Fruit fly (Drosophila melanogaster) whole organism, embryonic: ENCODE data around the gene MFS9.

Experiments
- CG1233 ChIP-seq: fragments of 200-800 bp; sonication (Bioruptor generic); optimal IDR thresholded peaks from 4 replicates; lab custom pipeline; 2018; ENCODE audit warnings: missing biosample characterization, mild to moderate bottlenecking, missing genetic modification characterization
- CG12659 ChIP-seq: fragments of 200-800 bp; sonication (Bioruptor generic); optimal IDR thresholded peaks from 3 replicates; lab custom pipeline; 2017; ENCODE audit warnings: mild to moderate bottlenecking, missing biosample characterization, missing genetic modification reagents, missing genetic modification characterization
- CG12769 ChIP-seq: fragments of 200-800 bp; sonication (Bioruptor generic); optimal IDR thresholded peaks from 2 replicates; lab custom pipeline; 2019; ENCODE audit warnings: missing biosample characterization, mild to moderate bottlenecking, missing genetic modification characterization, moderate library complexity
- CG13894 ChIP-seq: fragments of 200-800 bp; sonication (Bioruptor generic); optimal IDR thresholded peaks from 3 replicates; lab custom pipeline; 2018; ENCODE audit warnings: missing biosample characterization, mild to moderate bottlenecking, missing genetic modification characterization, moderate library complexity
- CG1529 ChIP-seq: fragments of 200-800 bp; sonication (Bioruptor generic); optimal IDR thresholded peaks from 3 replicates; lab custom pipeline; 2018; ENCODE audit warnings: missing biosample characterization, missing genetic modification characterization
- CG16815 ChIP-seq: fragments of 200-800 bp; sonication (Bioruptor generic); optimal IDR thresholded peaks from 3 replicates; lab custom pipeline; 2017; ENCODE audit warnings: missing biosample characterization, mild to moderate bottlenecking, missing genetic modification characterization
- CG17361 ChIP-seq: fragments of 200-800 bp; sonication (Bioruptor generic); IDR thresholded peaks from 3 replicates; pipeline ENCODE4 v1.3.6; 2022; ENCODE audit warnings: missing biosample characterization, missing genetic modification characterization
- CG17912 ChIP-seq: fragments of 200-800 bp; sonication (Bioruptor generic); optimal IDR thresholded peaks from 2 replicates; lab custom pipeline; 2018; ENCODE audit warnings: missing biosample characterization, mild to moderate bottlenecking, missing genetic modification characterization
- CG1832 ChIP-seq: fragments of 200-800 bp; sonication (Bioruptor generic); optimal IDR thresholded peaks from 2 replicates; lab custom pipeline; 2017; ENCODE audit warnings: missing biosample characterization, mild to moderate bottlenecking, missing genetic modification characterization, inconsistent platforms
- CG2116 ChIP-seq: fragments of 200-800 bp; sonication (Bioruptor generic); optimal IDR thresholded peaks from 3 replicates; lab custom pipeline; 2018; ENCODE audit warnings: missing biosample characterization, mild to moderate bottlenecking, missing genetic modification characterization
- CG2199 ChIP-seq: fragments of 200-800 bp; sonication (Bioruptor generic); IDR thresholded peaks from 3 replicates; pipeline ENCODE4 v1.3.6; 2022; ENCODE audit warnings: missing biosample characterization, missing genetic modification characterization
- CG30403 ChIP-seq: fragments of 200-800 bp; sonication (Bioruptor generic); optimal IDR thresholded peaks from 3 replicates; lab custom pipeline; 2016; ENCODE audit warnings: missing biosample characterization, missing genetic modification characterization
- CG31365 ChIP-seq: fragments of 200-800 bp; sonication (Bioruptor generic); optimal IDR thresholded peaks from 2 replicates; lab custom pipeline; 2018; ENCODE audit warnings: missing biosample characterization, mild to moderate bottlenecking, missing genetic modification characterization
- CG34376 ChIP-seq: fragments of 200-800 bp; sonication (Bioruptor generic); optimal IDR thresholded peaks from 2 replicates; lab custom pipeline; 2018; ENCODE audit warnings: missing biosample characterization, mild to moderate bottlenecking, missing genetic modification characterization
- CG3995 ChIP-seq: fragments of 200-800 bp; sonication (Bioruptor generic); optimal IDR thresholded peaks from 3 replicates; lab custom pipeline; 2016; ENCODE audit warnings: missing biosample characterization, missing genetic modification characterization
- CG4360 ChIP-seq: fragments of 200-800 bp; sonication (Bioruptor generic); IDR thresholded peaks from 2 replicates; pipeline ENCODE4 v1.3.6; 2022; ENCODE audit warnings: missing biosample characterization, missing genetic modification characterization
- CG5180 ChIP-seq: fragments of 200-800 bp; sonication (Bioruptor generic); optimal IDR thresholded peaks from 3 replicates; lab custom pipeline; 2017; ENCODE audit warnings: missing biosample characterization, missing genetic modification characterization, mild to moderate bottlenecking, moderate library complexity, missing genetic modification reagents
- CG7372 ChIP-seq: fragments of 200-800 bp; sonication (Bioruptor generic); IDR thresholded peaks from 2 replicates; pipeline ENCODE4 v1.3.6; 2022; ENCODE audit warnings: missing biosample characterization, missing genetic modification characterization
- CG7745 ChIP-seq: fragments of 200-800 bp; sonication (Bioruptor generic); optimal IDR thresholded peaks from 2 replicates; lab custom pipeline; 2018; ENCODE audit warnings: missing biosample characterization, mild to moderate bottlenecking, missing genetic modification characterization, moderate library complexity
- CG7928 ChIP-seq: fragments of 200-800 bp; sonication (Bioruptor generic); optimal IDR thresholded peaks from 2 replicates; lab custom pipeline; 2017; ENCODE audit warnings: missing biosample characterization, mild to moderate bottlenecking, missing genetic modification characterization
- CG8089 ChIP-seq: fragments of 200-800 bp; sonication (Bioruptor generic); optimal IDR thresholded peaks from 3 replicates; lab custom pipeline; 2016; ENCODE audit warnings: missing biosample characterization, missing genetic modification characterization
- CG8290 ChIP-seq, 3 experiments: fragments of 200-800 bp; sonication (Bioruptor generic); optimal IDR thresholded peaks; 2 replicates each; lab custom pipeline; 2016 to 2019; ENCODE audit warnings: missing biosample characterization in 3 of 3, missing genetic modification characterization in 3 of 3, mild to moderate bottlenecking in 2 of 3, moderate library complexity in 1 of 3
- CG9932 ChIP-seq: fragments of 200-800 bp; sonication (Bioruptor generic); IDR thresholded peaks from 2 replicates; pipeline ENCODE4 v1.3.6; 2022; ENCODE audit warnings: missing biosample characterization, missing genetic modification characterization
- E2f1 ChIP-seq: fragments of 200-800 bp; sonication (Bioruptor generic); IDR thresholded peaks from 2 replicates; pipeline ENCODE4 v1.3.6; 2022; ENCODE audit warnings: missing biosample characterization, missing genetic modification characterization
- E2f2 ChIP-seq: fragments of 200-800 bp; sonication (Bioruptor generic); IDR thresholded peaks from 2 replicates; pipeline ENCODE4 v1.3.6; 2022; ENCODE audit warnings: missing biosample characterization, missing genetic modification characterization
- HLH3B ChIP-seq: fragments of 200-800 bp; sonication (Bioruptor generic); IDR thresholded peaks from 2 replicates; pipeline ENCODE4 v1.3.6; 2022; ENCODE audit warnings: missing biosample characterization, missing genetic modification characterization
- MBD-R2 ChIP-seq: fragments of 200-800 bp; sonication (Bioruptor generic); IDR thresholded peaks from 2 replicates; pipeline ENCODE4 v1.3.6; 2022; ENCODE audit warnings: missing biosample characterization, missing genetic modification characterization
- Sox100B ChIP-seq: fragments of 200-800 bp; sonication (Bioruptor generic); optimal IDR thresholded peaks from 3 replicates; lab custom pipeline; 2018; ENCODE audit warnings: missing biosample characterization, mild to moderate bottlenecking, missing genetic modification characterization
- amos ChIP-seq: fragments of 200-800 bp; sonication (Bioruptor generic); IDR thresholded peaks from 2 replicates; pipeline ENCODE4 v1.3.6; 2022; ENCODE audit warnings: missing biosample characterization, missing genetic modification characterization; ENCODE audit not compliant: partially characterized antibody
- aop ChIP-seq: fragments of 200-800 bp; sonication (Bioruptor generic); IDR thresholded peaks from 2 replicates; pipeline ENCODE4 v1.3.6; 2022; ENCODE audit warnings: missing biosample characterization, missing genetic modification characterization
- ap ChIP-seq: fragments of 200-800 bp; sonication (Bioruptor generic); IDR thresholded peaks from 2 replicates; pipeline ENCODE4 v1.3.6; 2022; ENCODE audit warnings: missing biosample characterization, missing genetic modification characterization
- bsh ChIP-seq, 2 experiments: fragments of 200-800 bp; sonication (Bioruptor generic); optimal IDR thresholded peaks; 2 replicates each; lab custom pipeline; 2017 to 2018; ENCODE audit warnings: mild to moderate bottlenecking in 2 of 2, missing biosample characterization in 2 of 2, missing genetic modification characterization in 2 of 2, moderate library complexity in 1 of 2
- cg ChIP-seq: fragments of 200-800 bp; sonication (Bioruptor generic); optimal IDR thresholded peaks from 3 replicates; lab custom pipeline; 2019; ENCODE audit warnings: missing biosample characterization, mild to moderate bottlenecking, missing genetic modification characterization, moderate library complexity
- crol ChIP-seq: fragments of 200-800 bp; sonication (Bioruptor generic); IDR thresholded peaks from 2 replicates; pipeline ENCODE4 v1.3.6; 2022; ENCODE audit warnings: missing biosample characterization, missing genetic modification characterization
- dimm ChIP-seq: fragments of 200-800 bp; sonication (Bioruptor generic); IDR thresholded peaks from 2 replicates; pipeline ENCODE4 v1.3.6; 2022; ENCODE audit warnings: missing biosample characterization, missing genetic modification characterization
- dpn ChIP-seq, 2 experiments: fragments of 200-800 bp; sonication (Bioruptor generic); optimal IDR thresholded peaks; 3 replicates each; lab custom pipeline; 2016; ENCODE audit warnings: missing biosample characterization in 2 of 2, missing genetic modification characterization in 2 of 2
- ewg ChIP-seq: fragments of 200-800 bp; sonication (Bioruptor generic); optimal IDR thresholded peaks from 3 replicates; lab custom pipeline; 2017; ENCODE audit warnings: mild to moderate bottlenecking, missing biosample characterization, missing genetic modification reagents, missing genetic modification characterization
- fd96Cb ChIP-seq: fragments of 200-800 bp; sonication (Bioruptor generic); optimal IDR thresholded peaks from 2 replicates; lab custom pipeline; 2018; ENCODE audit warnings: missing biosample characterization, mild to moderate bottlenecking, missing genetic modification characterization, moderate library complexity
- hb ChIP-seq: fragments of 200-800 bp; sonication (Bioruptor generic); IDR thresholded peaks from 3 replicates; pipeline ENCODE4 v1.3.6; 2022; ENCODE audit warnings: missing biosample characterization, missing genetic modification characterization; ENCODE audit not compliant: partially characterized antibody
- her ChIP-seq: fragments of 200-800 bp; sonication (Bioruptor generic); optimal IDR thresholded peaks from 2 replicates; lab custom pipeline; 2016; ENCODE audit warnings: missing biosample characterization, missing genetic modification characterization
- klu ChIP-seq: fragments of 200-800 bp; sonication (Bioruptor generic); IDR thresholded peaks from 2 replicates; pipeline ENCODE4 v1.3.6; 2022; ENCODE audit warnings: missing biosample characterization, missing genetic modification characterization
- lilli ChIP-seq: fragments of 200-800 bp; sonication (Bioruptor generic); optimal IDR thresholded peaks from 3 replicates; lab custom pipeline; 2016; ENCODE audit warnings: missing biosample characterization, missing genetic modification characterization
- nom ChIP-seq: fragments of 200-800 bp; sonication (Bioruptor generic); optimal IDR thresholded peaks from 2 replicates; lab custom pipeline; 2017; ENCODE audit warnings: missing biosample characterization, missing genetic modification characterization, mild to moderate bottlenecking, moderate library complexity, missing genetic modification reagents
- pb ChIP-seq: fragments of 200-800 bp; sonication (Bioruptor generic); optimal IDR thresholded peaks from 3 replicates; lab custom pipeline; 2016; ENCODE audit warnings: missing biosample characterization, missing genetic modification characterization
- pnt ChIP-seq: fragments of 200-800 bp; sonication (Bioruptor generic); optimal IDR thresholded peaks from 3 replicates; lab custom pipeline; 2016; ENCODE audit warnings: missing biosample characterization, missing genetic modification characterization
- stc ChIP-seq: fragments of 200-800 bp; sonication (Bioruptor generic); IDR thresholded peaks from 2 replicates; pipeline ENCODE4 v1.3.6; 2022; ENCODE audit warnings: missing biosample characterization, missing genetic modification characterization
- tap ChIP-seq: fragments of 200-800 bp; optimal IDR thresholded peaks from 3 replicates; lab custom pipeline; 2019; ENCODE audit warnings: missing biosample characterization, mild to moderate bottlenecking, missing genetic modification characterization, moderate library complexity
- tx ChIP-seq: fragments of 200-800 bp; sonication (Bioruptor generic); optimal IDR thresholded peaks from 2 replicates; lab custom pipeline; 2016; ENCODE audit warnings: missing biosample characterization, missing genetic modification characterization
- vvl ChIP-seq: fragments of 200-800 bp; sonication (Bioruptor generic); IDR thresholded peaks from 2 replicates; pipeline ENCODE4 v1.3.6; 2022; ENCODE audit warnings: missing biosample characterization, missing genetic modification characterization

The MFS9 gene

DNA sequence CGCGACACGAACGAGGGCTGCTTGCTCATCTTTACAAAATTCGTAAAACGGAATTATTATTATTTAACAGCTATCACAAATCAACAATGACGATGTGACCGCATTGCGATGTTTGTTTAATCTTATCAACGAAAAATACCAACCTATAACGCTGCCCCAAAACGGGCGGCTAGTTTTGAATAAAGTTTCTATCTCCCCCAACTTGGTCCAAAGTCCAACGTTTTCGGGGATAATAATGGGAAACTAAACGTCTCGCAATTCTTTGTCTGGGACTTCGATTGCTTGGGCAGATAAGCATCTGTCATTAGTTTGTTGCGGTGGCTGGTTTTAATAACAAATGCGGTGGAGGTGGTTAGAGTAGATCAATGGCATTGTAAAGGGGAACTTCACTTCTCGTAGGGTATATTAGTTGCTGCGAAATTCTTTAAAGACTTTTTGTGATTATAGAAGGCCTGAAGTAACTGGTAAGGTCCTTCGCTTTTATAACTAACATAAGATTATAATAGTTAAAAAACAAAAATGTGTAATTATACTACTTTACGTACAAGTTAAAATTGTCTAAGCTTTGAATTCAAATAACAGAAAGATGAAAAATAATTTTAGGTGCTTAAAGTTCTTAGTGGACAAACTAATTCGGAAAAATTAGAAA is 47.9 kb upstream of the MFS9 start, which contains the start of gene CG15922 (continued):
- TF ChIP-seq CG5180 (peak; percentile 31), CG1529 (GFP tag; lab: Kevin White, UChicago) (no peak), CG34376 (GFP tag; lab: Kevin White, UChicago) (peak; percentile 57), CG8290 (GFP tag; optimal IDR thresholded peaks at IDR 0.05; lab: Kevin White, UChicago) (no peak), CG8290 (tag; optimal IDR thresholded peaks at IDR 0.05; lab: Kevin White, UChicago) (peak in 1 of 2 experiments; percentile 23), CG30403 (GFP tag; lab: Kevin White, UChicago) (peak; percentile 10), MBD-R2 (GFP tag; lab: Robert Waterston, UW) (peak; percentile 53), tx (GFP tag; lab: Kevin White, UChicago) (no peak), HLH3B (GFP tag; lab: Robert Waterston, UW) (peak; percentile 41; the same call in 1 of the 2 replicates), CG7745 (tag; lab: Kevin White, UChicago) (peak; percentile 33), cg (GFP tag; lab: Kevin White, UChicago) (no peak), CG17912 (GFP tag; lab: Kevin White, UChicago) (no peak), ap (GFP tag; lab: Robert Waterston, UW) (0 out of 2 replicates have a peak, but pooled peaks have one; percentile 31), tap (no peak), dpn (GFP tag; optimal IDR thresholded peaks at IDR 0.05; lab: Kevin White, UChicago) (peak; percentile 17 to 27), CG2199 (GFP tag; lab: Robert Waterston, UW) (no peak), CG7928 (GFP tag; lab: Kevin White, UChicago) (no peak), CG2116 (GFP tag; lab: Kevin White, UChicago) (peak; percentile 0), crol (GFP tag; lab: Robert Waterston, UW) (no peak), stc (no peak), CG17361 (GFP tag; lab: Robert Waterston, UW) (peak; percentile 55; the same call in 2 of the 3 replicates), aop (GFP tag; lab: Robert Waterston, UW) (no peak), pnt (GFP tag; lab: Kevin White, UChicago) (no peak), CG12769 (tag; lab: Kevin White, UChicago) (peak; percentile 12), CG4360 (GFP tag; lab: Robert Waterston, UW) (no peak), Sox100B (GFP tag; lab: Kevin White, UChicago) (peak; percentile 41), her (GFP tag; lab: Kevin White, UChicago) (no peak), CG7372 (GFP tag; lab: Robert Waterston, UW) (0 out of 2 replicates have a peak, but pooled peaks have one; percentile 25), ewg (GFP tag; lab: Kevin White, UChicago) (no peak), fd96Cb (no peak), amos (GFP tag; lab: Robert Waterston, UW) (no peak), CG31365 (tag; lab: Kevin White, UChicago) (no peak), vvl (GFP tag; lab: Robert Waterston, UW) (peak; percentile 27; the same call in 1 of the 2 replicates), bsh (GFP tag; optimal IDR thresholded peaks at IDR 0.05; lab: Kevin White, UChicago) (no peak), CG12659 (peak; percentile 13), pb (GFP tag; lab: Kevin White, UChicago) (no peak), CG8089 (no peak), klu (GFP tag; lab: Robert Waterston, UW) (no peak), E2f2 (GFP tag; lab: Robert Waterston, UW) (peak; percentile 86), CG13894 (no peak), E2f1 (GFP tag; lab: Robert Waterston, UW) (no peak), CG1832 (no peak), lilli (GFP tag; lab: Kevin White, UChicago) (peak; percentile 44), CG1233 (peak; percentile 6), CG3995 (GFP tag; lab: Kevin White, UChicago) (peak; percentile 80), CG9932 (GFP tag; lab: Robert Waterston, UW) (no peak), dimm (no peak), CG16815 (GFP tag; lab: Kevin White, UChicago) (peak; percentile 0), hb (GFP tag; lab: Robert Waterston, UW) (no peak), nom (GFP tag; lab: Kevin White, UChicago) (peak; percentile 81)
